Fruit fly (Drosophila melanogaster): Measurements from ENCODE around the gene CG4367.

The CG4367 gene

DNA sequence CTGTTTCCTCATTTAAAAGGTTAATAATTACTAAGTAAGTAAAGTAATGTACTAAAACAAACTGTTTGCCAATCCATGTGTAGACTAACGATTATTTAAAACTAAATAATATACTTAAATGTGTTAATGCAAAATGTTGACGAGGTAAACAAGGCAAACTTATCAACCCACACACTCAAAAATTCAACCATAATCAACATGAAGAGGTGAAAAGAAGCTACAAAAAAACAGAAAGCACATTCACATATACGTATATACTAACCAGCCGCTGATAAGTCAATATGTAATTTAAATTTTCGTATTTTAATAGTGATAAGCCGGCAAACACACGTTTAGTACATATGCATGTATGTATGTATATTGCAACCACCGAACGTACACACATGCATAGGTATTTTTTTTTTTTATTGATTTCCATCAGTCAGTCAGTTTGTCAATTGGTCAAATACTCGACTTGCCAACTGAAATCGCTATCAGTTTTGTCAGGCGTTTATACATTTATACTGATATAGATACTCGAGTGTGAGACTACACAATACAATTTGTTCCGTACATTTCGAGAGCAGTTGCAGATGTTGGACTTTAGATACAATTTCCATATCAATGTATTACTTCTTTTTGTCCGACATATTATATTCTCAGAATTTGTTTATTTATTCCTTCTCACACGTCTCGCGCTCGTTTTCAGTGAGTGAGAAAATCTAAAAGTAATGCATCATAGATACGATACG is 45.2 kb downstream of the CG4367 start (continued):
- TF ChIP-seq CG14860 (GFP tag; IDR thresholded peaks at IDR 0.05; ENCODE audit: partially characterized antibody) (no peak), ac (GFP tag; optimal IDR thresholded peaks at IDR 0.05) (peak; percentile 43), CG32767 (GFP tag; IDR thresholded peaks at IDR 0.05) (no peak), CG3726 (GFP tag; IDR thresholded peaks at IDR 0.05) (no peak), CG33557 (GFP tag; optimal IDR thresholded peaks at IDR 0.05) (peak; percentile 38), Dref (GFP tag; IDR thresholded peaks at IDR 0.05) (no peak), NC2α (GFP tag; optimal IDR thresholded peaks at IDR 0.05) (no peak), Hr3 (GFP tag; optimal IDR thresholded peaks at IDR 0.05) (no peak), ash1 (GFP tag; optimal IDR thresholded peaks at IDR 0.05) (no peak), CG10959 (GFP tag; IDR thresholded peaks at IDR 0.05) (no peak), stwl (tag; optimal IDR thresholded peaks at IDR 0.05) (no peak), Spps (tag; optimal IDR thresholded peaks at IDR 0.05) (peak; percentile 35), CG7928 (GFP tag; optimal IDR thresholded peaks at IDR 0.05) (no peak), CG2875 (GFP tag; optimal IDR thresholded peaks at IDR 0.05) (peak; percentile 59), CG5245 (GFP tag; optimal IDR thresholded peaks at IDR 0.05) (no peak), CG34376 (GFP tag; optimal IDR thresholded peaks at IDR 0.05) (peak; percentile 54), toy (GFP tag; IDR thresholded peaks at IDR 0.05) (no peak), hth (optimal IDR thresholded peaks at IDR 0.05) (no peak), E2f1 (GFP tag; IDR thresholded peaks at IDR 0.05) (no peak; the same call in 1 of the 2 replicates), CG2678 (tag; optimal IDR thresholded peaks at IDR 0.05) (peak; percentile 79), Scr (GFP tag; IDR thresholded peaks at IDR 0.05; ENCODE audit: partially characterized antibody) (no peak), CG13424 (tag; optimal IDR thresholded peaks at IDR 0.05) (peak; percentile 43), zen2 (GFP tag; IDR thresholded peaks at IDR 0.05; ENCODE audit: partially characterized antibody) (no peak), ap (GFP tag; IDR thresholded peaks at IDR 0.05) (no peak), HLHmδ (GFP tag; optimal IDR thresholded peaks at IDR 0.05) (no peak), CG11695 (GFP tag; IDR thresholded peaks at IDR 0.05) (peak; percentile 52; the same call in 1 of the 3 replicates), amos (GFP tag; IDR thresholded peaks at IDR 0.05; ENCODE audit: partially characterized antibody) (no peak), Dp (GFP tag; optimal IDR thresholded peaks at IDR 0.05) (no peak), wor (GFP tag; IDR thresholded peaks at IDR 0.05) (no peak), CG4282 (GFP tag; optimal IDR thresholded peaks at IDR 0.05) (no peak), Lhr (GFP tag; optimal IDR thresholded peaks at IDR 0.05) (peak; percentile 21), CG31224 (GFP tag; IDR thresholded peaks at IDR 0.05) (no peak), CG12219 (GFP tag; optimal IDR thresholded peaks at IDR 0.05) (no peak), Mes4 (GFP tag; optimal IDR thresholded peaks at IDR 0.05) (no peak), Hey (tag; optimal IDR thresholded peaks at IDR 0.05) (no peak), Oli (tag; optimal IDR thresholded peaks at IDR 0.05) (peak; percentile 41), CG4404 (GFP tag; IDR thresholded peaks at IDR 0.05) (no peak), Dll (GFP tag; IDR thresholded peaks at IDR 0.05; ENCODE audit: partially characterized antibody) (no peak), CG7745 (tag; optimal IDR thresholded peaks at IDR 0.05) (no peak), CG11560 (tag; IDR thresholded peaks at IDR 0.05) (no peak), CG16815 (GFP tag; optimal IDR thresholded peaks at IDR 0.05) (no peak), mam (GFP tag; optimal IDR thresholded peaks at IDR 0.05) (no peak), bbx (GFP tag; IDR thresholded peaks at IDR 0.05; ENCODE audit: partially characterized antibody) (no peak), cwo (GFP tag; optimal IDR thresholded peaks at IDR 0.05) (peak; percentile 39), eyg (GFP tag; optimal IDR thresholded peaks at IDR 0.05) (no peak), CG7839 (tag; optimal IDR thresholded peaks at IDR 0.05) (peak; percentile 58), CG13287 (GFP tag; IDR thresholded peaks at IDR 0.05; ENCODE audit: partially characterized antibody) (no peak), CG14014 (GFP tag; IDR thresholded peaks at IDR 0.05) (no peak), Meics (GFP tag; optimal IDR thresholded peaks at IDR 0.05) (peak; percentile 12)
